Worm (Caenorhabditis elegans) whole organism, young adult: Measurements from ENCODE around the gene ric-3.
A peak's percentile ranks its signal among the peaks of the same experiment; 100 is the strongest.

Experiments used
- B0019.2 ChIP-seq: fragments of 200-800 bp; sonication (Bioruptor generic); conservative IDR thresholded peaks from 2 replicates; pipeline ENCODE4 v1.3.6; 2022; ENCODE audit warnings: missing genetic modification reagents, missing genetic modification characterization, missing compliant biosample characterization
- B0336.3 ChIP-seq: fragments of 200-800 bp; sonication (Bioruptor generic); IDR thresholded peaks from 2 replicates; pipeline ENCODE4 v1.3.6; 2022; ENCODE audit warnings: missing genetic modification characterization, missing compliant biosample characterization
- D2030.7 ChIP-seq: fragments of 200-800 bp; sonication (Bioruptor generic); IDR thresholded peaks from 2 replicates; pipeline ENCODE4 v1.3.6; 2022; ENCODE audit warnings: missing genetic modification reagents, missing genetic modification characterization, missing compliant biosample characterization
- F55B11.4 ChIP-seq: sonication (generic microtip); optimal IDR thresholded peaks from 2 replicates; lab custom pipeline; 2016; ENCODE audit warnings: missing compliant biosample characterization, missing genetic modification characterization, borderline replicate concordance; ENCODE audit not compliant: insufficient read depth
- F57A8.1 ChIP-seq: fragments of 200-800 bp; sonication (Bioruptor generic); optimal IDR thresholded peaks from 2 replicates; lab custom pipeline; 2018; ENCODE audit warnings: mild to moderate bottlenecking, missing genetic modification characterization, moderate library complexity, missing compliant biosample characterization
- K11D2.4 ChIP-seq: fragments of 200-800 bp; sonication (Bioruptor generic); IDR thresholded peaks from 2 replicates; pipeline ENCODE4 v1.3.6; 2022; ENCODE audit warnings: missing genetic modification reagents, missing genetic modification characterization, missing compliant biosample characterization
- Y53F4B.3 ChIP-seq: fragments of 200-800 bp; sonication (Bioruptor generic); IDR thresholded peaks from 2 replicates; pipeline ENCODE4 v1.3.6; 2022; ENCODE audit warnings: missing genetic modification reagents, missing genetic modification characterization, missing compliant biosample characterization
- Y53G8AR.9 ChIP-seq: fragments of 200-800 bp; sonication (Bioruptor generic); conservative IDR thresholded peaks from 2 replicates; pipeline ENCODE4 v1.3.6; 2022; ENCODE audit warnings: missing genetic modification reagents, missing genetic modification characterization, missing compliant biosample characterization
- Y56A3A.18 ChIP-seq: fragments of 200-800 bp; sonication (Bioruptor generic); IDR thresholded peaks from 2 replicates; pipeline ENCODE4 v1.3.6; 2022; ENCODE audit warnings: missing genetic modification reagents, missing genetic modification characterization, missing compliant biosample characterization
- Y79H2A.3 ChIP-seq: fragments of 200-800 bp; sonication (Bioruptor generic); conservative IDR thresholded peaks from 2 replicates; pipeline ENCODE4 v1.3.6; 2022; ENCODE audit warnings: missing genetic modification reagents, missing genetic modification characterization, missing compliant biosample characterization
- Y95B8A.8 ChIP-seq: fragments of 200-800 bp; sonication (Bioruptor generic); IDR thresholded peaks from 2 replicates; pipeline ENCODE4 v1.3.6; 2022; ENCODE audit warnings: missing genetic modification reagents, missing genetic modification characterization, missing compliant biosample characterization
- akir-1 ChIP-seq: fragments of 200-800 bp; sonication (Bioruptor generic); optimal IDR thresholded peaks from 2 replicates; lab custom pipeline; 2018; ENCODE audit warnings: mild to moderate bottlenecking, missing genetic modification characterization, moderate library complexity, missing compliant biosample characterization
- ama-1 ChIP-seq, 3 experiments: fragments of 150-350 bp in 1 of 3; sonication (generic microtip) in 2 of 3; optimal IDR thresholded peaks; 2 replicates each; lab custom pipeline; 2014 to 2018; ENCODE audit warnings: missing biosample characterization in 2 of 3, missing genetic modification characterization in 2 of 3, missing genetic modification reagents in 2 of 3
- aptf-3 ChIP-seq: fragments of 200-800 bp; sonication (Bioruptor generic); IDR thresholded peaks from 2 replicates; pipeline ENCODE4 v1.3.6; 2022; ENCODE audit warnings: missing genetic modification characterization, missing compliant biosample characterization
- atf-7 ChIP-seq: sonication (generic microtip); optimal IDR thresholded peaks from 2 replicates; lab custom pipeline; 2017; ENCODE audit warnings: mild to moderate bottlenecking, missing genetic modification characterization, missing compliant biosample characterization
- cebp-2 ChIP-seq: fragments of 200-800 bp; sonication (Bioruptor generic); IDR thresholded peaks from 2 replicates; pipeline ENCODE4 v1.3.6; 2022; ENCODE audit warnings: missing genetic modification characterization, missing compliant biosample characterization
- ceh-100 ChIP-seq: fragments of 200-800 bp; sonication (Bioruptor generic); IDR thresholded peaks from 2 replicates; pipeline ENCODE4 v1.3.6; 2022; ENCODE audit warnings: missing genetic modification reagents, missing genetic modification characterization, missing compliant biosample characterization
- ceh-27 ChIP-seq: fragments of 200-800 bp; sonication (Bioruptor generic); optimal IDR thresholded peaks from 2 replicates; lab custom pipeline; 2018; ENCODE audit warnings: mild to moderate bottlenecking, missing genetic modification characterization, moderate library complexity, missing compliant biosample characterization
- ceh-40 ChIP-seq: fragments of 200-800 bp; sonication (Bioruptor generic); IDR thresholded peaks from 2 replicates; pipeline ENCODE4 v1.3.6; 2022; ENCODE audit warnings: missing genetic modification characterization, missing compliant biosample characterization
- ceh-79 ChIP-seq: sonication (generic microtip); optimal IDR thresholded peaks from 2 replicates; lab custom pipeline; 2017; ENCODE audit warnings: mild to moderate bottlenecking, missing genetic modification characterization, missing compliant biosample characterization
- ceh-91 ChIP-seq: fragments of 200-800 bp; sonication (Bioruptor generic); IDR thresholded peaks from 2 replicates; pipeline ENCODE4 v1.3.6; 2022; ENCODE audit warnings: missing genetic modification reagents, missing genetic modification characterization, missing compliant biosample characterization
- chd-7 ChIP-seq: sonication (generic microtip); optimal IDR thresholded peaks from 2 replicates; lab custom pipeline; 2016; ENCODE audit warnings: mild to moderate bottlenecking, missing genetic modification characterization, moderate library complexity, missing compliant biosample characterization
- efl-1 ChIP-seq: fragments of 150-350 bp; optimal IDR thresholded peaks from 2 replicates; lab custom pipeline; 2014; ENCODE audit warnings: missing biosample characterization, missing genetic modification reagents, missing genetic modification characterization
- egl-18 ChIP-seq: fragments of 200-800 bp; sonication (Bioruptor generic); IDR thresholded peaks from 2 replicates; pipeline ENCODE4 v1.3.6; 2022; ENCODE audit warnings: missing genetic modification reagents, missing genetic modification characterization, missing compliant biosample characterization
- ets-4 ChIP-seq: fragments of 200-800 bp; sonication (Bioruptor generic); optimal IDR thresholded peaks from 2 replicates; lab custom pipeline; 2018; ENCODE audit warnings: mild to moderate bottlenecking, missing genetic modification characterization, missing compliant biosample characterization
- fkh-3 ChIP-seq: sonication (generic microtip); optimal IDR thresholded peaks from 2 replicates; lab custom pipeline; 2016; ENCODE audit warnings: mild to moderate bottlenecking, missing genetic modification characterization, missing compliant biosample characterization
- gei-17 ChIP-seq: fragments of 200-800 bp; sonication (Bioruptor generic); optimal IDR thresholded peaks from 2 replicates; lab custom pipeline; 2018; ENCODE audit warnings: mild to moderate bottlenecking, missing genetic modification characterization, missing compliant biosample characterization
- hmg-20 ChIP-seq: fragments of 200-800 bp; sonication (Bioruptor generic); IDR thresholded peaks from 2 replicates; pipeline ENCODE4 v1.3.6; 2022; ENCODE audit warnings: missing genetic modification reagents, missing genetic modification characterization, missing compliant biosample characterization
- hrde-1 ChIP-seq: sonication (generic microtip); optimal IDR thresholded peaks from 2 replicates; lab custom pipeline; 2016; ENCODE audit warnings: missing genetic modification characterization, mild to moderate bottlenecking, missing compliant biosample characterization, moderate library complexity, missing genotype, missing genetic modification reagents, borderline replicate concordance
- lag-1 ChIP-seq: fragments of 200-800 bp; sonication (Bioruptor generic); IDR thresholded peaks from 2 replicates; pipeline ENCODE4 v1.3.6; 2022; ENCODE audit warnings: missing genetic modification reagents, missing genetic modification characterization, missing compliant biosample characterization
- let-607 ChIP-seq, 2 experiments: fragments of 200-800 bp in 1 of 2; sonication (Bioruptor generic) in 1 of 2; sonication (generic microtip) in 1 of 2; optimal IDR thresholded peaks; 2 replicates each; lab custom pipeline; 2016 to 2018; ENCODE audit warnings: mild to moderate bottlenecking in 2 of 2, missing compliant biosample characterization in 2 of 2, missing genetic modification characterization in 2 of 2, moderate library complexity in 2 of 2, missing genotype in 1 of 2
- lir-1 ChIP-seq: fragments of 200-800 bp; sonication (Bioruptor generic); conservative IDR thresholded peaks from 2 replicates; pipeline ENCODE4 v1.3.6; 2022; ENCODE audit warnings: missing genetic modification reagents, missing genetic modification characterization, missing compliant biosample characterization
- madf-10 ChIP-seq: sonication (generic microtip); optimal IDR thresholded peaks from 2 replicates; lab custom pipeline; 2016; ENCODE audit warnings: mild to moderate bottlenecking, missing genetic modification characterization, missing compliant biosample characterization
- madf-6 ChIP-seq: fragments of 200-800 bp; sonication (Bioruptor generic); IDR thresholded peaks from 2 replicates; pipeline ENCODE4 v1.3.6; 2022; ENCODE audit warnings: missing genetic modification reagents, missing genetic modification characterization, missing compliant biosample characterization
- madf-8 ChIP-seq: fragments of 200-800 bp; sonication (Bioruptor generic); conservative IDR thresholded peaks from 2 replicates; pipeline ENCODE4 v1.3.6; 2022; ENCODE audit warnings: missing genetic modification reagents, missing genetic modification characterization, missing compliant biosample characterization
- nfyb-1 ChIP-seq: fragments of 200-800 bp; sonication (Bioruptor generic); IDR thresholded peaks from 2 replicates; pipeline ENCODE4 v1.3.6; 2022; ENCODE audit warnings: missing genetic modification reagents, missing genetic modification characterization, missing compliant biosample characterization
- nhr-120 ChIP-seq: fragments of 200-800 bp; sonication (Bioruptor generic); IDR thresholded peaks from 2 replicates; pipeline ENCODE4 v1.3.6; 2022; ENCODE audit warnings: missing genetic modification characterization, missing compliant biosample characterization
- nhr-80 ChIP-seq: sonication (generic microtip); optimal IDR thresholded peaks from 2 replicates; lab custom pipeline; 2016; ENCODE audit warnings: missing genetic modification characterization, missing compliant biosample characterization
- pbrm-1 ChIP-seq: fragments of 200-800 bp; sonication (Bioruptor generic); IDR thresholded peaks from 2 replicates; pipeline ENCODE4 v1.3.6; 2022; ENCODE audit warnings: missing genetic modification reagents, missing genetic modification characterization, missing compliant biosample characterization
- rec-8 ChIP-seq, 2 experiments: sonication (generic microtip); optimal IDR thresholded peaks; 2 replicates each; lab custom pipeline; 2016; ENCODE audit warnings: mild to moderate bottlenecking in 2 of 2, missing genetic modification characterization in 2 of 2, missing genetic modification reagents in 2 of 2, missing genotype in 2 of 2, missing biosample characterization in 1 of 2, missing compliant biosample characterization in 1 of 2, moderate library complexity in 1 of 2
- repo-1 ChIP-seq: sonication (generic microtip); optimal IDR thresholded peaks from 2 replicates; lab custom pipeline; 2017; ENCODE audit warnings: mild to moderate bottlenecking, missing genetic modification characterization, missing compliant biosample characterization
- snpc-1.1 ChIP-seq: sonication (generic microtip); optimal IDR thresholded peaks from 2 replicates; lab custom pipeline; 2017; ENCODE audit warnings: missing genetic modification characterization, mild to moderate bottlenecking, missing compliant biosample characterization, antibody characterized with exemption, moderate library complexity, missing genotype, missing genetic modification reagents; ENCODE audit not compliant: insufficient read depth
- tlf-1 ChIP-seq: fragments of 200-800 bp; sonication (Bioruptor generic); optimal IDR thresholded peaks from 2 replicates; lab custom pipeline; 2018; ENCODE audit warnings: mild to moderate bottlenecking, missing genetic modification characterization, missing compliant biosample characterization
- unc-130 ChIP-seq: sonication (generic microtip); optimal IDR thresholded peaks from 2 replicates; lab custom pipeline; 2016; ENCODE audit warnings: missing genetic modification reagents, missing genetic modification characterization, missing compliant biosample characterization
- unc-62 ChIP-seq: fragments of 150-350 bp; optimal IDR thresholded peaks from 2 replicates; lab custom pipeline; 2014; ENCODE audit warnings: missing biosample characterization, missing genetic modification reagents, missing genetic modification characterization
- ztf-18 ChIP-seq: sonication (generic microtip); optimal IDR thresholded peaks from 2 replicates; lab custom pipeline; 2016; ENCODE audit warnings: missing genotype, mild to moderate bottlenecking, missing genetic modification characterization, missing compliant biosample characterization
- ztf-26 ChIP-seq: sonication (generic microtip); optimal IDR thresholded peaks from 2 replicates; lab custom pipeline; 2017; ENCODE audit warnings: missing genetic modification characterization, missing compliant biosample characterization

ric-3 gene

DNA sequence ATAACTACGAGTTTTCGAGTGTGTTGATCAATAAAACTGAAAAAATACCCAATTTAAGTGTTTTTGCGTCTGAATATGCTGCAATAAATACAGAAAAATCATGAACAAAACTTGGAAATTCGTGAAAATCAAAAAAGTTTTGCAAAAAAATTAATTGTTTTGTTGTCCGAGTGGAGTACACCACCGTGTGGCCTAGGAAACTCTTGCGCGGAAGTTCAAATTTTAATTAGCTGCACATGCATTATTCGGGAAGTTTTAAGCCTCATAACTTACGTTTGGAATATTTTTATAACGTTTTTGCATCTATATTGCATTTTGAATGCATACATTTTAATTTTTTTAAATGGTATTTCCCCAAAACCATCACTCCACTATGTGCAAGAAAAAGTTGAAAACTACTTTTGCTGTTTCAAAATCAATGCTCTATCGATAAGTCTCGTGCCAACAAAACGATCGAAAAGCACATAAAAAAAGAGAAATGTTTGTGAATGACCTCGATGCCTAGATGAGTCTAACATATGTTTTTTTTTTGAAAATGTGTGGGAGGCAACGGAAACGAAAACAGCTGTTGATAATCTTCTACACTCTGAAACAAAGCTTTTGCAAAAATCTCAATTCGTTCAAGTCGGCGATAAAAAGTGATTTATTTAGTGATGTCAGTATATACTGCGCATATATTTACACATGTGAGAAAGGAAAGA lies 1.5 kb upstream of the ric-3 start:
- TF ChIP-seq K11D2.4 (GFP tag; lab: Robert Waterston, UW), result no peak
- TF ChIP-seq pbrm-1, result no peak
- TF ChIP-seq unc-130 (GFP tag; lab: Kevin White, UChicago), result peak; percentile 17
- TF ChIP-seq B0336.3 (GFP tag; lab: Robert Waterston, UW), result no peak
- TF ChIP-seq hrde-1 (tag; lab: Kevin White, UChicago), result no peak
- no peak for TF ChIP-seq chd-7 (tag; lab: Kevin White, UChicago)
- no peak for TF ChIP-seq Y79H2A.3 (GFP tag; lab: Robert Waterston, UW)
- TF ChIP-seq fkh-3, result no peak
- no peak for TF ChIP-seq ceh-100
- no peak; the same call in 1 of the 2 replicates for TF ChIP-seq madf-8 (GFP tag; lab: Robert Waterston, UW)
- TF ChIP-seq cebp-2 (GFP tag; lab: Robert Waterston, UW), result no peak
- no peak for TF ChIP-seq nhr-80 (tag; lab: Kevin White, UChicago)
- no peak for TF ChIP-seq unc-62 (GFP tag; lab: Kevin White, UChicago)
- no peak for TF ChIP-seq ceh-40 (GFP tag; lab: Robert Waterston, UW)
- no peak for TF ChIP-seq madf-10
- TF ChIP-seq hmg-20 (GFP tag; lab: Robert Waterston, UW), result peak; percentile 40; the same call in 1 of the 2 replicates
- TF ChIP-seq egl-18, result no peak
- no peak for TF ChIP-seq ceh-27
- no peak for TF ChIP-seq gei-17 (GFP tag; lab: Kevin White, UChicago)
- no peak for TF ChIP-seq rec-8 (tag; optimal IDR thresholded peaks at IDR 0.05; lab: Kevin White, UChicago)
- no peak for TF ChIP-seq akir-1 (GFP tag; lab: Kevin White, UChicago)
- no peak for TF ChIP-seq ztf-18 (tag; lab: Kevin White, UChicago)
- no peak for TF ChIP-seq B0019.2 (GFP tag; lab: Robert Waterston, UW)
- no peak for TF ChIP-seq atf-7 (tag; lab: Kevin White, UChicago)
- no peak for TF ChIP-seq aptf-3
- TF ChIP-seq F55B11.4 (tag; lab: Kevin White, UChicago), result no peak
- TF ChIP-seq lag-1 (GFP tag; lab: Robert Waterston, UW), result no peak
- TF ChIP-seq ztf-26 (tag; lab: Kevin White, UChicago), result no peak
- TF ChIP-seq madf-6, result no peak; the same call in 1 of the 2 replicates
- TF ChIP-seq nhr-120 (GFP tag; lab: Robert Waterston, UW), result no peak
- no peak for TF ChIP-seq ceh-91 (GFP tag; lab: Robert Waterston, UW)
- TF ChIP-seq nfyb-1 (GFP tag; lab: Robert Waterston, UW), result no peak
- TF ChIP-seq Y53G8AR.9 (GFP tag; lab: Robert Waterston, UW), result no peak
- no peak for TF ChIP-seq ama-1 (optimal IDR thresholded peaks at IDR 0.05; lab: Kevin White, UChicago)
- no peak for TF ChIP-seq ama-1 (GFP tag; optimal IDR thresholded peaks at IDR 0.05; lab: Kevin White, UChicago)
- TF ChIP-seq D2030.7 (GFP tag; lab: Robert Waterston, UW), result no peak
- no peak for TF ChIP-seq F57A8.1
- no peak for TF ChIP-seq Y95B8A.8 (GFP tag; lab: Robert Waterston, UW)
- no peak for TF ChIP-seq Y56A3A.18 (GFP tag; lab: Robert Waterston, UW)
- no peak for TF ChIP-seq ceh-79 (tag; lab: Kevin White, UChicago)
- TF ChIP-seq let-607 (tag; optimal IDR thresholded peaks at IDR 0.05; lab: Kevin White, UChicago), result peak in 1 of 2 experiments; percentile 5
- TF ChIP-seq repo-1, result no peak
- TF ChIP-seq tlf-1, result no peak
- TF ChIP-seq Y53F4B.3 (GFP tag; lab: Robert Waterston, UW), result no peak
- TF ChIP-seq ets-4 (GFP tag; lab: Kevin White, UChicago), result no peak
- no peak for TF ChIP-seq lir-1 (GFP tag; lab: Robert Waterston, UW)
- no peak for TF ChIP-seq snpc-1.1 (tag; lab: Kevin White, UChicago)
- peak; percentile 59 for TF ChIP-seq efl-1 (GFP tag; lab: Kevin White, UChicago)
